Worm (Caenorhabditis elegans) whole organism, L1 larva: ENCODE results near the gene ugt-14.

Experiments
- C04F5.9 ChIP-seq: sonication (generic microtip); optimal IDR thresholded peaks from 2 replicates; lab custom pipeline; 2016; ENCODE audit warnings: missing genetic modification characterization, missing compliant biosample characterization
- C16A3.4 ChIP-seq: fragments of 150-350 bp; optimal IDR thresholded peaks from 2 replicates; lab custom pipeline; 2014; ENCODE audit warnings: missing biosample characterization, missing genetic modification characterization
- C34B4.2 ChIP-seq: sonication (generic microtip); optimal IDR thresholded peaks from 2 replicates; lab custom pipeline; 2017; ENCODE audit warnings: mild to moderate bottlenecking, missing genetic modification characterization, missing compliant biosample characterization
- blmp-1 ChIP-seq: fragments of 150-350 bp; optimal IDR thresholded peaks from 2 replicates; lab custom pipeline; 2014; ENCODE audit warnings: missing biosample characterization, missing genetic modification characterization
- ceh-63 ChIP-seq: fragments of 200-800 bp; sonication (Bioruptor generic); optimal IDR thresholded peaks from 2 replicates; lab custom pipeline; 2018; ENCODE audit warnings: mild to moderate bottlenecking, missing genetic modification characterization, missing compliant biosample characterization
- ceh-8 ChIP-seq: fragments of 200-800 bp; sonication (Bioruptor generic); optimal IDR thresholded peaks from 2 replicates; lab custom pipeline; 2018; ENCODE audit warnings: mild to moderate bottlenecking, missing genetic modification characterization, moderate library complexity, missing compliant biosample characterization
- ceh-90 ChIP-seq: sonication (generic microtip); optimal IDR thresholded peaks from 2 replicates; lab custom pipeline; 2016; ENCODE audit warnings: missing genetic modification characterization, missing compliant biosample characterization
- dpl-1 ChIP-seq, 3 experiments: fragments of 150-350 bp in 2 of 3; sonication (generic microtip) in 1 of 3; optimal IDR thresholded peaks; 2 replicates each; lab custom pipeline; 2014 to 2017; ENCODE audit warnings: missing biosample characterization in 3 of 3, missing genetic modification characterization in 3 of 3, missing genetic modification reagents in 3 of 3
- efl-1 ChIP-seq, 4 experiments: fragments of 150-350 bp; optimal IDR thresholded peaks in 3 of 4; peaks in 1 of 4; 1 replicate in 1 of 4; 2 replicates in 3 of 4; lab custom pipeline; 2014; ENCODE audit warnings: missing biosample characterization in 2 of 4, missing genetic modification characterization in 2 of 4, missing genetic modification reagents in 2 of 4
- elt-3 ChIP-seq, 6 experiments: fragments of 150-350 bp in 1 of 6; sonication (generic microtip); optimal IDR thresholded peaks; 2 replicates each; lab custom pipeline; 2017 to 2018; ENCODE audit warnings: missing biosample characterization in 6 of 6, missing genetic modification characterization in 6 of 6, inconsistent platforms in 1 of 6
- ets-5 ChIP-seq: fragments of 200-800 bp; sonication (Bioruptor generic); IDR thresholded peaks from 2 replicates; pipeline ENCODE4 v1.3.6; 2022; ENCODE audit warnings: missing genetic modification characterization, missing compliant biosample characterization
- fkh-8 ChIP-seq: sonication (generic microtip); optimal IDR thresholded peaks from 2 replicates; lab custom pipeline; 2016; ENCODE audit warnings: mild to moderate bottlenecking, missing genetic modification characterization, missing compliant biosample characterization
- jun-1 ChIP-seq: fragments of 150-350 bp; optimal IDR thresholded peaks from 2 replicates; lab custom pipeline; 2014; ENCODE audit warnings: missing biosample characterization, missing genetic modification reagents, missing genetic modification characterization
- lin-14 ChIP-seq: fragments of 200-800 bp; sonication (Bioruptor generic); optimal IDR thresholded peaks from 2 replicates; lab custom pipeline; 2018; ENCODE audit warnings: mild to moderate bottlenecking, missing genetic modification characterization, moderate library complexity, missing compliant biosample characterization
- lin-15B ChIP-seq: fragments of 150-350 bp; sonication (generic microtip); optimal IDR thresholded peaks from 3 replicates; lab custom pipeline; 2014; ENCODE audit warnings: missing biosample characterization, missing genetic modification characterization
- lin-35 ChIP-seq, 2 experiments: fragments of 150-350 bp; optimal IDR thresholded peaks; 2 replicates each; lab custom pipeline; 2014; ENCODE audit warnings: missing biosample characterization in 2 of 2, missing genetic modification characterization in 2 of 2, missing genetic modification reagents in 2 of 2
- lsy-2 ChIP-seq, 2 experiments: fragments of 150-350 bp; optimal IDR thresholded peaks; 2 replicates each; lab custom pipeline; 2014; ENCODE audit warnings: missing biosample characterization in 2 of 2, missing genetic modification characterization in 2 of 2
- mab-9 ChIP-seq: fragments of 200-800 bp; sonication (Bioruptor generic); IDR thresholded peaks from 2 replicates; pipeline ENCODE4 v1.3.6; 2022; ENCODE audit warnings: missing genetic modification reagents, missing genetic modification characterization, missing compliant biosample characterization
- mef-2 ChIP-seq: fragments of 150-350 bp; optimal IDR thresholded peaks from 2 replicates; lab custom pipeline; 2014; ENCODE audit warnings: missing biosample characterization, missing genetic modification characterization
- nhr-11 ChIP-seq: fragments of 150-350 bp; optimal IDR thresholded peaks from 2 replicates; lab custom pipeline; 2014; ENCODE audit warnings: missing biosample characterization, missing genetic modification characterization
- nhr-12 ChIP-seq: sonication (generic microtip); optimal IDR thresholded peaks from 2 replicates; lab custom pipeline; 2017; ENCODE audit warnings: missing biosample characterization, missing genetic modification characterization
- nhr-19 ChIP-seq: fragments of 200-800 bp; sonication (Bioruptor generic); conservative IDR thresholded peaks from 2 replicates; pipeline ENCODE4 v1.3.6; 2022; ENCODE audit warnings: missing genetic modification characterization, missing compliant biosample characterization
- nhr-20 ChIP-seq: sonication (generic microtip); optimal IDR thresholded peaks from 2 replicates; lab custom pipeline; 2016; ENCODE audit warnings: mild to moderate bottlenecking, missing genetic modification characterization, missing compliant biosample characterization
- nhr-28 ChIP-seq: fragments of 150-350 bp; optimal IDR thresholded peaks from 2 replicates; lab custom pipeline; 2014; ENCODE audit warnings: missing biosample characterization, missing genetic modification characterization
- nhr-71 ChIP-seq: sonication (generic microtip); optimal IDR thresholded peaks from 2 replicates; lab custom pipeline; 2016; ENCODE audit warnings: mild to moderate bottlenecking, missing genetic modification characterization, moderate library complexity, missing compliant biosample characterization
- nhr-76 ChIP-seq: sonication (generic microtip); optimal IDR thresholded peaks from 2 replicates; lab custom pipeline; 2017; ENCODE audit warnings: missing biosample characterization, missing genetic modification characterization
- nhr-77 ChIP-seq: fragments of 150-350 bp; optimal IDR thresholded peaks from 2 replicates; lab custom pipeline; 2014; ENCODE audit warnings: missing biosample characterization, missing genetic modification characterization
- nhr-84 ChIP-seq: sonication (generic microtip); optimal IDR thresholded peaks from 2 replicates; lab custom pipeline; 2017; ENCODE audit warnings: missing biosample characterization, missing genetic modification characterization
- nhr-85 ChIP-seq: sonication (generic microtip); peaks from one replicate; lab custom pipeline; 2016; ENCODE audit warnings: missing genetic modification characterization, inconsistent platforms, missing compliant biosample characterization
- nhr-90 ChIP-seq: sonication (generic microtip); optimal IDR thresholded peaks from 2 replicates; lab custom pipeline; 2016; ENCODE audit warnings: mild to moderate bottlenecking, missing genetic modification characterization, missing compliant biosample characterization; ENCODE audit not compliant: poor library complexity
- pag-3 ChIP-seq: sonication (generic microtip); optimal IDR thresholded peaks from 2 replicates; lab custom pipeline; 2017; ENCODE audit warnings: missing genetic modification characterization, mild to moderate bottlenecking, missing compliant biosample characterization, antibody characterized with exemption, borderline replicate concordance; ENCODE audit not compliant: insufficient read depth
- rnt-1 ChIP-seq: sonication (generic microtip); optimal IDR thresholded peaks from 2 replicates; lab custom pipeline; 2016; ENCODE audit warnings: mild to moderate bottlenecking, missing genetic modification characterization, moderate library complexity, missing compliant biosample characterization
- snu-23 ChIP-seq: sonication (generic microtip); optimal IDR thresholded peaks from 2 replicates; lab custom pipeline; 2016; ENCODE audit warnings: missing genetic modification characterization, missing compliant biosample characterization
- sox-4 ChIP-seq: sonication (generic microtip); optimal IDR thresholded peaks from 2 replicates; lab custom pipeline; 2016; ENCODE audit warnings: missing genetic modification characterization, missing compliant biosample characterization
- sup-37 ChIP-seq: fragments of 200-800 bp; sonication (Bioruptor generic); optimal IDR thresholded peaks from 2 replicates; lab custom pipeline; 2018; ENCODE audit warnings: mild to moderate bottlenecking, missing genetic modification characterization, missing compliant biosample characterization
- tbx-2 ChIP-seq: sonication (generic microtip); optimal IDR thresholded peaks from 2 replicates; lab custom pipeline; 2016; ENCODE audit warnings: missing genetic modification characterization, missing compliant biosample characterization
- zag-1 ChIP-seq: fragments of 150-350 bp; optimal IDR thresholded peaks from 2 replicates; lab custom pipeline; 2014; ENCODE audit warnings: missing biosample characterization, missing genetic modification characterization
- ztf-4 ChIP-seq: fragments of 150-350 bp; optimal IDR thresholded peaks from 2 replicates; lab custom pipeline; 2014; ENCODE audit warnings: missing biosample characterization, missing genetic modification characterization

Gene ugt-14

DNA sequence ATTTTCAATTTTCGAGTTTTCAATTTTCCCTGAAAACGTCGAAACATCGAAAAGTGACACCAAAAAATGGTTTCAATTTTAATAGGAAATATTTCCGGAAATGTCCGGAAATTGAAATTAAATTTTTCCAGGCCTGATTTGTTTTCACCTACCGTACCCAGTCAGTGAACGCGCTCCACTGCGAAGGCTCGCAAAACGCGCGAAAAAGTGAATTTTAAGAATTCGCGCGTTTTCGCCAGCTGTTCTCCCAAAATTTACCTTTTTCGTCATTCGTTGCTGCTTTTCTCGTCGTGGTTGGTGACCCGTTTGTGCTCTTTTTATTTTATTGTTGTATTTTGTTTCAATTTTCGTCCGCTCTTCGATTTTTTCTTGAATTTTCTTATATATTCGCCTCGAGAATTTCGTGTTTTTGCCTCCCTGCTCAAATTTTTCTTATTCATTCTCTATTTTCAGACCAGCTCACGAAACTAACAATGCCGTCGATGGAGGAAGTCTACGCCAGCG is 16.0 kb upstream of the ugt-14 start, which contains the start of gene T19H12.2:
Gene T19H12.2, plus strand, starts transcription at position 454 of the 504 bp plus-strand sequence.
- TF ChIP-seq blmp-1 (tag; lab: Kevin White, UChicago) (peak; percentile 22), nhr-11 (no peak), rnt-1 (tag; lab: Kevin White, UChicago) (no peak), lsy-2 (tag; optimal IDR thresholded peaks at IDR 0.05; lab: Kevin White, UChicago) (peak in 1 of 2 experiments; percentile 57), ceh-63 (GFP tag; lab: Kevin White, UChicago) (no peak)

DNA sequence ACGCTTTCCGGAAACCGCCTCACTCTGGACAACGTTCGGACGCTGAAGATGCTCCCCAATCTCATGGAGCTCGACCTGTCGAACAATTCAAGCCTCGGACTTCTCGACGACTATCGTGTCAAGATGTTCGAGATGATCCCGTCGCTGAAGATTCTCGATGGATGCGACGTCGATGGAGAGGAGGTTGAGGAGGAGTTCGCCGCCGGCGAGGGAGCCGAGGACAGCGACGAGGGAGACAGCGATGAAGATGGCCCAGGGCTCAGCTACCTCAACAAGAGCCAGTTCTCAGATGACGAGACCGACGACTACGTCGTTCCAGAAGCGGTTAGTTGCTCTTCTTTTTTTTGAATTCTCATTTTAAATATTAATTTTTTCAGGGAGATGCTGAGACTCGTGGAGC is 15.3 kb upstream of the ugt-14 start:
- TF ChIP-seq efl-1 (optimal IDR thresholded peaks at IDR 0.05; lab: Kevin White, UChicago) (no peak), efl-1 (GFP tag; optimal IDR thresholded peaks at IDR 0.05 in 1 of 2; lab: Kevin White, UChicago) (peak in 1 of 2 experiments; percentile 15), C34B4.2 (tag; lab: Kevin White, UChicago) (no peak)
- TF ChIP-seq, all 84 proteins: peak for 1

ce11 chrV:4891305-4891704 is 14.7 kb upstream of the ugt-14 start:
- TF ChIP-seq snu-23 (GFP tag; lab: Kevin White, UChicago) (no peak), nhr-76 (tag; lab: Kevin White, UChicago) (no peak), ztf-4 (tag; lab: Kevin White, UChicago) (no peak), nhr-77 (no peak), ets-5 (no peak), ceh-8 (GFP tag; lab: Kevin White, UChicago) (no peak), sup-37 (GFP tag; lab: Kevin White, UChicago) (no peak), ceh-90 (tag; lab: Kevin White, UChicago) (no peak), dpl-1 (GFP tag; optimal IDR thresholded peaks at IDR 0.05; lab: Kevin White, UChicago) (no peak), fkh-8 (tag; lab: Kevin White, UChicago) (no peak), mab-9 (no peak), efl-1 (optimal IDR thresholded peaks at IDR 0.05; lab: Kevin White, UChicago) (no peak), efl-1 (GFP tag; optimal IDR thresholded peaks at IDR 0.05 in 1 of 2; lab: Kevin White, UChicago) (no peak), nhr-20 (no peak)

DNA sequence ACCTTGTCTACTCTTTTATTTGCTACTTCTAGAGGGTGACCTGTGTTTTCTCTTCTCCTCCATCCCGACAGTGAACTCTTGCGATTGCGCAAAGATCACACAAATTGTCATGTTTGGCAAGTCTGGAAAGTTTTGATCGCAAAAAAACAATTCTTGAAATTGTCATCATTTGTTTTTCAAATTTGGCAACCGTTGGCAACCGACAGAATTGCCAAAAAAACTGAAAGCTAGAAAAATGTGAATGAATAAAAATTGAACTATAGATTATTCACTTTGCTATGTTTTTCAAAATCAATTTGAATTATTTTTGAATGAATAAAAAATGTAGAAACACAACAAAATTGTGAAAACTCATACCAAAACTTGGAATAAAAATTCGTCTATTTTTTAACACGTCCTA is 11.1 kb upstream of the ugt-14 start, which contains the start of gene ugt-11:
Gene ugt-11, minus strand, starts transcription at position 101 of the 400 bp plus-strand sequence.
- no peak for TF ChIP-seq mef-2 (tag; lab: Kevin White, UChicago)
- TF ChIP-seq nhr-71 = no peak
- no peak for TF ChIP-seq tbx-2 (tag; lab: Kevin White, UChicago)
- no peak for TF ChIP-seq nhr-90 (tag; lab: Kevin White, UChicago)
- no peak for TF ChIP-seq C04F5.9 (tag; lab: Kevin White, UChicago)
- no peak for TF ChIP-seq lin-14 (GFP tag; lab: Kevin White, UChicago)
- TF ChIP-seq nhr-28 = no peak
- no peak for TF ChIP-seq fkh-8 (tag; lab: Kevin White, UChicago)
- no peak for TF ChIP-seq nhr-84
- TF ChIP-seq nhr-12 = no peak
- TF ChIP-seq mab-9 = no peak
- no peak for TF ChIP-seq sox-4 (tag; lab: Kevin White, UChicago)
- TF ChIP-seq jun-1 = no peak

- TF ChIP-seq C34B4.2 (tag; lab: Kevin White, UChicago) (no peak), C16A3.4 (tag; lab: Kevin White, UChicago) (no peak), snu-23 (GFP tag; lab: Kevin White, UChicago) (peak; percentile 34), pag-3 (no peak), zag-1 (no peak), blmp-1 (tag; lab: Kevin White, UChicago) (no peak), lin-15B (tag; lab: Kevin White, UChicago) (no peak), nhr-76 (tag; lab: Kevin White, UChicago) (peak; percentile 77), nhr-85 (tag; lab: Kevin White, UChicago) (peak; percentile 84), nhr-20 (peak; percentile 72), elt-3 (tag; optimal IDR thresholded peaks at IDR 0.05; lab: Kevin White, UChicago) (peak in 3 of 6 experiments; percentile 58 to 84 (median 61)), tbx-2 (tag; lab: Kevin White, UChicago) (peak; percentile 41), efl-1 (optimal IDR thresholded peaks at IDR 0.05; lab: Kevin White, UChicago) (no peak), efl-1 (GFP tag; optimal IDR thresholded peaks at IDR 0.05 in 1 of 2; lab: Kevin White, UChicago) (peak in 1 of 2 experiments; percentile 32), nhr-19 (GFP tag; lab: Robert Waterston, UW) (peak; percentile 36), lin-14 (GFP tag; lab: Kevin White, UChicago) (peak; percentile 32), lin-35 (GFP tag; optimal IDR thresholded peaks at IDR 0.05; lab: Kevin White, UChicago) (peak in 1 of 2 experiments; percentile 7), nhr-90 (tag; lab: Kevin White, UChicago) (peak; percentile 39), nhr-77 (peak; percentile 22), nhr-71 (peak; percentile 57)
Measured at ce11 chrV:4895744-4896143, 10.3 kb upstream of the ugt-14 start, which contains the start of gene ugt-9. Gene ugt-9 (plus strand): TSS chrV:4896048.
